Worm (Caenorhabditis elegans) whole organism, L2 larva: ENCODE measurements around the gene btb-11.
"Not testable (repeated sequence)": the region's sequence is repeated elsewhere in the genome, so short reads cannot be mapped to it uniquely, and the experiment has no call there.

Experiments used
- C34F6.9 ChIP-seq: fragments of 150-350 bp; optimal IDR thresholded peaks from 2 replicates; lab custom pipeline; 2014; ENCODE audit warnings: missing biosample characterization, missing genetic modification characterization
- F13H6.1 ChIP-seq: sonication (generic microtip); optimal IDR thresholded peaks from 2 replicates; lab custom pipeline; 2016; ENCODE audit warnings: missing genetic modification characterization, missing compliant biosample characterization
- R02D3.7 ChIP-seq: fragments of 150-350 bp; optimal IDR thresholded peaks from 2 replicates; lab custom pipeline; 2014; ENCODE audit warnings: missing biosample characterization, missing genetic modification characterization
- Y55F3AM.14 ChIP-seq: fragments of 200-800 bp; sonication (Bioruptor generic); optimal IDR thresholded peaks from 2 replicates; lab custom pipeline; 2018; ENCODE audit warnings: mild to moderate bottlenecking, missing genetic modification characterization, missing compliant biosample characterization
- alr-1 ChIP-seq: fragments of 150-350 bp; optimal IDR thresholded peaks from 2 replicates; lab custom pipeline; 2014; ENCODE audit warnings: missing biosample characterization, missing genetic modification characterization
- aly-2 ChIP-seq: fragments of 150-350 bp; optimal IDR thresholded peaks from 2 replicates; lab custom pipeline; 2014; ENCODE audit warnings: missing biosample characterization, missing genetic modification characterization
- ama-1 ChIP-seq: fragments of 150-350 bp; optimal IDR thresholded peaks from 2 replicates; lab custom pipeline; 2018; ENCODE audit warnings: inconsistent platforms
- ceh-16 ChIP-seq: fragments of 150-350 bp; optimal IDR thresholded peaks from 2 replicates; lab custom pipeline; 2014; ENCODE audit warnings: missing biosample characterization, missing genetic modification characterization
- ceh-82 ChIP-seq: fragments of 150-350 bp; optimal IDR thresholded peaks from 2 replicates; lab custom pipeline; 2014; ENCODE audit warnings: missing biosample characterization, missing genetic modification characterization
- dmd-4 ChIP-seq: sonication (generic microtip); optimal IDR thresholded peaks from 2 replicates; lab custom pipeline; 2017; ENCODE audit warnings: missing biosample characterization, missing genetic modification characterization
- fos-1 ChIP-seq: fragments of 150-350 bp; optimal IDR thresholded peaks from 2 replicates; lab custom pipeline; 2014; ENCODE audit warnings: missing biosample characterization, missing genetic modification characterization
- lin-11 ChIP-seq: fragments of 150-350 bp; sonication (generic microtip); optimal IDR thresholded peaks from 2 replicates; lab custom pipeline; 2014; ENCODE audit warnings: missing biosample characterization, missing genetic modification characterization, inconsistent platforms, mixed read lengths
- lin-39 ChIP-seq: fragments of 150-350 bp; optimal IDR thresholded peaks from 2 replicates; lab custom pipeline; 2014; ENCODE audit warnings: missing biosample characterization, missing genetic modification reagents, missing genetic modification characterization
- lsy-2 ChIP-seq, 2 experiments: fragments of 150-350 bp in 1 of 2; sonication (generic microtip) in 1 of 2; optimal IDR thresholded peaks; 2 replicates each; lab custom pipeline; 2014 to 2017; ENCODE audit warnings: missing biosample characterization in 2 of 2, missing genetic modification characterization in 2 of 2
- mab-5 ChIP-seq: fragments of 150-350 bp; optimal IDR thresholded peaks from 2 replicates; lab custom pipeline; 2014; ENCODE audit warnings: missing biosample characterization, missing genetic modification characterization
- mbf-1 ChIP-seq: sonication (generic microtip); optimal IDR thresholded peaks from 2 replicates; lab custom pipeline; 2017; ENCODE audit warnings: missing biosample characterization, missing genetic modification characterization
- mdl-1 ChIP-seq, 2 experiments: fragments of 150-350 bp in 1 of 2; sonication (generic microtip) in 1 of 2; optimal IDR thresholded peaks; 2 replicates each; lab custom pipeline; 2017; ENCODE audit warnings: missing biosample characterization in 2 of 2, missing genetic modification characterization in 2 of 2
- nhr-10 ChIP-seq: sonication (generic microtip); optimal IDR thresholded peaks from 2 replicates; lab custom pipeline; 2017; ENCODE audit warnings: missing biosample characterization, missing genetic modification characterization
- nhr-11 ChIP-seq: fragments of 150-350 bp; optimal IDR thresholded peaks from 2 replicates; lab custom pipeline; 2014; ENCODE audit warnings: missing biosample characterization, missing genetic modification characterization
- nhr-12 ChIP-seq: fragments of 150-350 bp; optimal IDR thresholded peaks from 2 replicates; lab custom pipeline; 2014; ENCODE audit warnings: missing biosample characterization, missing genetic modification characterization
- nhr-21 ChIP-seq: fragments of 150-350 bp; optimal IDR thresholded peaks from 2 replicates; lab custom pipeline; 2014; ENCODE audit warnings: missing biosample characterization, missing genetic modification characterization
- nhr-23 ChIP-seq: fragments of 150-350 bp; optimal IDR thresholded peaks from 2 replicates; lab custom pipeline; 2014; ENCODE audit warnings: missing biosample characterization, missing genetic modification reagents, missing genetic modification characterization
- nhr-25 ChIP-seq: fragments of 150-350 bp; sonication (generic microtip); optimal IDR thresholded peaks from 3 replicates; lab custom pipeline; 2014; ENCODE audit warnings: missing biosample characterization, missing genetic modification characterization
- peb-1 ChIP-seq: fragments of 150-350 bp; optimal IDR thresholded peaks from 2 replicates; lab custom pipeline; 2014; ENCODE audit warnings: missing biosample characterization, missing genetic modification characterization
- sem-4 ChIP-seq: fragments of 150-350 bp; optimal IDR thresholded peaks from 2 replicates; lab custom pipeline; 2014; ENCODE audit warnings: missing biosample characterization, missing genetic modification reagents, missing genetic modification characterization
- skn-1 ChIP-seq: sonication (generic microtip); optimal IDR thresholded peaks from 2 replicates; lab custom pipeline; 2017; ENCODE audit warnings: missing biosample characterization, missing genetic modification characterization
- sma-3 ChIP-seq: sonication (generic microtip); optimal IDR thresholded peaks from 2 replicates; lab custom pipeline; 2016; ENCODE audit warnings: missing genetic modification reagents, missing genetic modification characterization, missing compliant biosample characterization
- sma-9 ChIP-seq, 2 experiments: fragments of 150-350 bp in 1 of 2; sonication (generic microtip) in 1 of 2; optimal IDR thresholded peaks; 2 replicates each; lab custom pipeline; 2014 to 2016; ENCODE audit warnings: missing genetic modification characterization in 2 of 2, mild to moderate bottlenecking in 1 of 2, missing biosample characterization in 1 of 2, missing compliant biosample characterization in 1 of 2, missing genetic modification reagents in 1 of 2, moderate library complexity in 1 of 2
- snpc-4 ChIP-seq: fragments of 150-350 bp; optimal IDR thresholded peaks from 2 replicates; lab custom pipeline; 2014; ENCODE audit warnings: missing biosample characterization, missing genetic modification characterization
- unc-39 ChIP-seq: fragments of 150-350 bp; optimal IDR thresholded peaks from 2 replicates; lab custom pipeline; 2014; ENCODE audit warnings: missing biosample characterization, missing genetic modification characterization
- unc-55 ChIP-seq: fragments of 150-350 bp; sonication (generic microtip); optimal IDR thresholded peaks from 3 replicates; lab custom pipeline; 2014; ENCODE audit warnings: missing biosample characterization, missing genetic modification reagents, missing genetic modification characterization
- unc-62 ChIP-seq: fragments of 150-350 bp; optimal IDR thresholded peaks from 2 replicates; lab custom pipeline; 2014; ENCODE audit warnings: missing biosample characterization, missing genetic modification reagents, missing genetic modification characterization
- zag-1 ChIP-seq: fragments of 150-350 bp; optimal IDR thresholded peaks from 2 replicates; lab custom pipeline; 2014; ENCODE audit warnings: missing biosample characterization, missing genetic modification characterization

Gene btb-11

DNA sequence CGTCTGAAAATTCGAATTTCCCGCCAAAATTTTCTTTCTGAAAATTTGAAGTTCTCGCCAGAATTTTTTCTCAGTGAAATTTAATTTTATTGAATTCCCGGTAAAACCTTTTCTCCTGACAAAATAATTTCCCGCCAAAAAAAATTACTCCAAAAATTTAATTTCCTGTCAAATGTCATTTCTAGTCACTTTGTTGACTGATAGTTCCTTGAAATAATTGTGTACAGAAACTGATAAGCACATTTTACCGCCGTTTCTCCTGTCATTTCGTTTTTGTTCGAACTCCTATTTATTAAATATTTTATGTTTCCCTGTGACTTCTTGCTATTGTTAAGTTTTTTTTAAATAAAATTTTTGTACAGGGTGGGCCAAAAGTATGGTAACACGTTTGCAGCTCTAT is 39.3 kb upstream of the btb-11 start:
- no peak for TF ChIP-seq ceh-82 (tag; lab: Kevin White, UChicago)
- no peak for TF ChIP-seq nhr-10 (tag; lab: Kevin White, UChicago)
- no peak for TF ChIP-seq lsy-2 (tag; optimal IDR thresholded peaks at IDR 0.05; lab: Kevin White, UChicago)
- TF ChIP-seq ceh-16 = no peak
- no peak for TF ChIP-seq nhr-12 (tag; lab: Kevin White, UChicago)
- TF ChIP-seq fos-1 (tag; lab: Kevin White, UChicago) = peak; percentile 12
- TF ChIP-seq nhr-25 (tag; lab: Kevin White, UChicago) = no peak
- TF ChIP-seq nhr-11 (tag; lab: Kevin White, UChicago) = no peak

DNA sequence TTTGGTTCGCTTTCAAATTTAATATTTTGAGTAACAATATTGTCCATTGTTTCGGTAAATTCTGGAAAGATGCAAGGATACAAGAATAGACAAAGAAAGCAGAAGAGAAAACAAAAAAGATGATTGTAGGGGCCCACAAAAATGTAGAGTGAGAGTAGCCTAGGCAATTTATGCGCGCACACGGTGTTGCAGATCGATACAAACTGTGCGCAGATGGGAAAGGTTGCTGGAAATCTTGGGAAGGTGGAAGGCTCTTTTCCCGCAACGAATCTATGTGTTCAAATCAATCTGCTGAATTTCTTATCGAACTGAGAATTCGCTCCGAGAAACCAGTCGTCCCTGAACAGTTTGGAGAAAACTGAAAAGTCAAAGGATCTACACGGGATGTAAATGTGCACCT is 36.1 kb upstream of the btb-11 start, which contains the start of gene btb-10:
TSS of gene btb-10 (minus strand) at position 101 of the 400 bp plus-strand sequence.
- TF ChIP-seq nhr-12 (tag; lab: Kevin White, UChicago); zag-1; unc-55 (GFP tag; lab: Kevin White, UChicago): not testable (repeated sequence)

ce11 chrII:1056844-1057243 is 32.3 kb upstream of the btb-11 start:
- TF ChIP-seq snpc-4 (tag; lab: Kevin White, UChicago) = no peak
- no peak for TF ChIP-seq lin-39
- no peak for TF ChIP-seq zag-1
- TF ChIP-seq F13H6.1 (tag; lab: Kevin White, UChicago) = peak; percentile 11
- TF ChIP-seq dmd-4 (tag; lab: Kevin White, UChicago) = no peak
- no peak for TF ChIP-seq sem-4 (tag; lab: Kevin White, UChicago)
- no peak for TF ChIP-seq nhr-21
- no peak for TF ChIP-seq mdl-1 (tag; optimal IDR thresholded peaks at IDR 0.05; lab: Kevin White, UChicago)
- peak; percentile 14 for TF ChIP-seq sma-3 (GFP tag; lab: Kevin White, UChicago)
- peak; percentile 77 for TF ChIP-seq fos-1 (tag; lab: Kevin White, UChicago)
- TF ChIP-seq sma-9 (GFP tag; optimal IDR thresholded peaks at IDR 0.05; lab: Kevin White, UChicago) = peak; percentile 34
- no peak for TF ChIP-seq sma-9 (tag; optimal IDR thresholded peaks at IDR 0.05; lab: Kevin White, UChicago)

ce11 chrII:1054724-1055123 is 30.1 kb upstream of the btb-11 start, which contains the start of gene K02E7.7:
Gene K02E7.7, plus strand, starts transcription at chrII:1055024.
- TF ChIP-seq mbf-1, alr-1, C34F6.9 (tag; lab: Kevin White, UChicago): not testable (repeated sequence)

DNA sequence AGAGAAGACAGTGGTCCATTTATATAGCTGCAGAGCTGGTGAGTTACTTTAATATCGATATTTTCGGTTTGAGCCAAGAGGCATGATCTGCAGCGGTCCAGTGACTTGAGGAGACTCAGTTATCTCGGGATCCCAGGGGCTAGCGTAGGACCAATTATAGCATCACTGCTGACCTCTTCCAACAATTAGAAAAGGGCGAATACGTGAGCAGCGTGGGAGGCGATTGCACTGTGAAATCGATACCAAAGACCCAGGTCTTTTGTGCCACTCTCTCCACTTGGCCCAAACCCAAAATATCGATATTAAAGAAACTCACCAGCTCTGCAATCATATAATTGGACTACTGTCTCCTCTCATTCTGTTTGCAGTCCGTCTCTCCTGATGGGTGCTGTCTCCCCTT is 25.3 kb upstream of the btb-11 start, which contains the start of gene fbxb-40:
TSS of gene fbxb-40 (minus strand) at position 101 of the 400 bp plus-strand sequence.
- TF ChIP-seq nhr-10 (tag; lab: Kevin White, UChicago) (no peak), Y55F3AM.14 (GFP tag; lab: Kevin White, UChicago) (no peak), nhr-11 (tag; lab: Kevin White, UChicago) (no peak), sem-4 (tag; lab: Kevin White, UChicago) (no peak), skn-1 (tag; lab: Kevin White, UChicago) (no peak), lin-11 (tag; lab: Kevin White, UChicago) (no peak), unc-55 (GFP tag; lab: Kevin White, UChicago) (no peak), nhr-23 (tag; lab: Kevin White, UChicago) (no peak), sma-9 (GFP tag; optimal IDR thresholded peaks at IDR 0.05; lab: Kevin White, UChicago) (no peak), sma-9 (tag; optimal IDR thresholded peaks at IDR 0.05; lab: Kevin White, UChicago) (no peak), ceh-82 (tag; lab: Kevin White, UChicago) (no peak), aly-2 (tag; lab: Kevin White, UChicago) (no peak), mdl-1 (tag; optimal IDR thresholded peaks at IDR 0.05; lab: Kevin White, UChicago) (no peak), R02D3.7 (tag; lab: Kevin White, UChicago) (no peak), peb-1 (no peak), unc-39 (no peak), unc-62 (GFP tag; lab: Kevin White, UChicago) (no peak), mab-5 (tag; lab: Kevin White, UChicago) (no peak), ama-1 (lab: Kevin White, UChicago) (no peak), mbf-1 (tag; lab: Kevin White, UChicago) (no peak)
